In genomic region chr3L:20562649-20563048, dm6 we compare ENCODE assay signal across 1 fruit fly cellular context.
A peak's percentile ranks its signal among the peaks of the same experiment; 100 is the strongest.
TF ChIP-seq lines count a peak whose summit lies in the region.

No protein-coding gene starts in this region.

TF ChIP-seq in whole organism, prepupa, 60 proteins besides CTCF, POLR2A, EP300 and RAD21 (continued from another document):
- TF ChIP-seq svp (GFP tag; lab: Kevin White, UChicago) = no peak
- peak; percentile 28 for TF ChIP-seq OdsH (GFP tag; optimal IDR thresholded peaks at IDR 0.05; lab: Kevin White, UChicago)
- no peak for TF ChIP-seq CG11294 (GFP tag; IDR thresholded peaks at IDR 0.05; lab: Robert Waterston, UW)
- TF ChIP-seq Smox (GFP tag; optimal IDR thresholded peaks at IDR 0.05; lab: Kevin White, UChicago) = no peak
- no peak for TF ChIP-seq lz (GFP tag; optimal IDR thresholded peaks at IDR 0.05; lab: Kevin White, UChicago)
- no peak for TF ChIP-seq Gug (GFP tag; IDR thresholded peaks at IDR 0.05; lab: Robert Waterston, UW)
- no peak for TF ChIP-seq CG8632 (GFP tag; optimal IDR thresholded peaks at IDR 0.05; lab: Kevin White, UChicago)
- peak; percentile 70 for TF ChIP-seq CG15336 (GFP tag; IDR thresholded peaks at IDR 0.05; lab: Robert Waterston, UW)
- no peak for TF ChIP-seq vri (GFP tag; optimal IDR thresholded peaks at IDR 0.05; lab: Kevin White, UChicago)
- TF ChIP-seq net (GFP tag; optimal IDR thresholded peaks at IDR 0.05; lab: Kevin White, UChicago) = no peak
- no peak for TF ChIP-seq CG31627 (GFP tag; optimal IDR thresholded peaks at IDR 0.05; lab: Kevin White, UChicago)
- TF ChIP-seq CG6276 (GFP tag; optimal IDR thresholded peaks at IDR 0.05; lab: Kevin White, UChicago) = peak; percentile 20
- no peak for TF ChIP-seq CG16779 (tag; optimal IDR thresholded peaks at IDR 0.05; lab: Kevin White, UChicago)
- no peak for TF ChIP-seq CG11762 (GFP tag; optimal IDR thresholded peaks at IDR 0.05; lab: Kevin White, UChicago; ENCODE audit: insufficient read depth)
- no peak for TF ChIP-seq Sox14 (GFP tag; optimal IDR thresholded peaks at IDR 0.05; lab: Kevin White, UChicago)
